Worm (Caenorhabditis elegans) whole organism, L2 larva: Measurements from ENCODE around the gene obr-2.

Experiments used
- C34F6.9 ChIP-seq: fragments of 150-350 bp; optimal IDR thresholded peaks from 2 replicates; lab custom pipeline; 2014; ENCODE audit warnings: missing biosample characterization, missing genetic modification characterization
- alr-1 ChIP-seq: fragments of 150-350 bp; optimal IDR thresholded peaks from 2 replicates; lab custom pipeline; 2014; ENCODE audit warnings: missing biosample characterization, missing genetic modification characterization
- aly-2 ChIP-seq: fragments of 150-350 bp; optimal IDR thresholded peaks from 2 replicates; lab custom pipeline; 2014; ENCODE audit warnings: missing biosample characterization, missing genetic modification characterization
- ama-1 ChIP-seq: fragments of 150-350 bp; optimal IDR thresholded peaks from 2 replicates; lab custom pipeline; 2018; ENCODE audit warnings: inconsistent platforms
- dmd-4 ChIP-seq: sonication (generic microtip); optimal IDR thresholded peaks from 2 replicates; lab custom pipeline; 2017; ENCODE audit warnings: missing biosample characterization, missing genetic modification characterization
- egl-27 ChIP-seq: sonication (generic microtip); optimal IDR thresholded peaks from 3 replicates; lab custom pipeline; 2017; ENCODE audit warnings: missing biosample characterization, missing genetic modification reagents, missing genetic modification characterization
- elt-1 ChIP-seq: fragments of 150-350 bp; optimal IDR thresholded peaks from 2 replicates; lab custom pipeline; 2014; ENCODE audit warnings: missing biosample characterization, missing genetic modification characterization
- lin-39 ChIP-seq: fragments of 150-350 bp; optimal IDR thresholded peaks from 2 replicates; lab custom pipeline; 2014; ENCODE audit warnings: missing biosample characterization, missing genetic modification reagents, missing genetic modification characterization
- nhr-23 ChIP-seq: fragments of 150-350 bp; optimal IDR thresholded peaks from 2 replicates; lab custom pipeline; 2014; ENCODE audit warnings: missing biosample characterization, missing genetic modification reagents, missing genetic modification characterization
- nhr-77 ChIP-seq: fragments of 150-350 bp; optimal IDR thresholded peaks from 2 replicates; lab custom pipeline; 2014; ENCODE audit warnings: missing biosample characterization, missing genetic modification characterization
- sma-3 ChIP-seq: sonication (generic microtip); optimal IDR thresholded peaks from 2 replicates; lab custom pipeline; 2016; ENCODE audit warnings: missing genetic modification reagents, missing genetic modification characterization, missing compliant biosample characterization
- sma-9 ChIP-seq, 2 experiments: fragments of 150-350 bp in 1 of 2; sonication (generic microtip) in 1 of 2; optimal IDR thresholded peaks; 2 replicates each; lab custom pipeline; 2014 to 2016; ENCODE audit warnings: missing genetic modification characterization in 2 of 2, mild to moderate bottlenecking in 1 of 2, missing biosample characterization in 1 of 2, missing compliant biosample characterization in 1 of 2, missing genetic modification reagents in 1 of 2, moderate library complexity in 1 of 2
- unc-55 ChIP-seq: fragments of 150-350 bp; sonication (generic microtip); optimal IDR thresholded peaks from 3 replicates; lab custom pipeline; 2014; ENCODE audit warnings: missing biosample characterization, missing genetic modification reagents, missing genetic modification characterization
- unc-62 ChIP-seq: fragments of 150-350 bp; optimal IDR thresholded peaks from 2 replicates; lab custom pipeline; 2014; ENCODE audit warnings: missing biosample characterization, missing genetic modification reagents, missing genetic modification characterization

DNA sequence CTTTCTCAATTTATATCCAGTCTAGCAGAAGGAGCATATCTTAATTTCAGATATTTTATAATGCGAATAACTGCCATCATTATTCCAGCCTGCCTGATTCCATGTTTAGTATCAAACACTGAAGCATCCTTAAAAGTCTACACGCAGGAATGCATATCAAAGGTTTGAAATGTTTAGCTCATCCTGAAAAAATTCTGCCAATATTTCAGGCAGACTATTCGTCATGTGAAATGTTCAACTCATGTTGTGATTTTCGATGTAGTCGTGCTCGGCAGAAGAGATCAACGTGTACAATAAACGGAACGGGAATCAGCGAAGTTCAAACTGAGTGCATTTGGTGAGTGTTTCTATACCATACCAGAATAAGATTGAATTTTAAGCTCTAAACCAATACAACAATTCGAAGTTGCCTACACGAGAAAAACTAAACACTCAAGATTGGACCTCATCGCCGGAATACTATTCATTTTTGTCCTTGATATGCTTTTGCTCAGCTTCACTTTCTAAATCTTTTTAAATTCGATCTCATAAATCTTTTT lies 14.5 kb downstream of the obr-2 start, which contains the start of gene T01C3.11:
- no peak for TF ChIP-seq lin-39 (tag; lab: Kevin White, UChicago)
- no peak for TF ChIP-seq dmd-4 (tag; lab: Kevin White, UChicago)
- no peak for TF ChIP-seq nhr-77 (tag; lab: Kevin White, UChicago)
- no peak for TF ChIP-seq alr-1 (tag; lab: Kevin White, UChicago)
- no peak for TF ChIP-seq unc-62 (GFP tag; lab: Kevin White, UChicago)
- no peak for TF ChIP-seq egl-27
- TF ChIP-seq elt-1 (tag; lab: Kevin White, UChicago) = no peak
- TF ChIP-seq aly-2 (tag; lab: Kevin White, UChicago) = no peak
- TF ChIP-seq sma-3 (GFP tag; lab: Kevin White, UChicago) = no peak
- TF ChIP-seq ama-1 = no peak
- no peak for TF ChIP-seq unc-55 (GFP tag; lab: Kevin White, UChicago)
- no peak for TF ChIP-seq C34F6.9
- no peak for TF ChIP-seq nhr-23 (tag; lab: Kevin White, UChicago)
- TF ChIP-seq sma-9 (GFP tag; optimal IDR thresholded peaks at IDR 0.05; lab: Kevin White, UChicago) = no peak
- TF ChIP-seq sma-9 (tag; optimal IDR thresholded peaks at IDR 0.05; lab: Kevin White, UChicago) = no peak
